Worm (Caenorhabditis elegans) whole organism, late embryonic: ENCODE measurements around the gene clec-134.

Experiments
- C38D4.7 ChIP-seq: fragments of 200-800 bp; sonication (Bioruptor generic); optimal IDR thresholded peaks from 2 replicates; lab custom pipeline; 2018; ENCODE audit warnings: mild to moderate bottlenecking, missing genetic modification characterization, moderate library complexity, missing compliant biosample characterization
- ceh-19 ChIP-seq: fragments of 200-800 bp; sonication (Bioruptor generic); optimal IDR thresholded peaks from 2 replicates; lab custom pipeline; 2018; ENCODE audit warnings: mild to moderate bottlenecking, missing genetic modification characterization, missing compliant biosample characterization
- ceh-24 ChIP-seq: sonication (generic microtip); optimal IDR thresholded peaks from 2 replicates; lab custom pipeline; 2016; ENCODE audit warnings: mild to moderate bottlenecking, missing genetic modification characterization, missing compliant biosample characterization
- elt-2 ChIP-seq: sonication (generic microtip); optimal IDR thresholded peaks from 2 replicates; lab custom pipeline; 2016; ENCODE audit warnings: missing genetic modification reagents, missing genetic modification characterization, missing compliant biosample characterization
- ets-4 ChIP-seq: sonication (generic microtip); optimal IDR thresholded peaks from 2 replicates; lab custom pipeline; 2016; ENCODE audit warnings: missing genetic modification characterization, missing compliant biosample characterization
- fkh-6 ChIP-seq: sonication (generic microtip); optimal IDR thresholded peaks from 2 replicates; lab custom pipeline; 2016; ENCODE audit warnings: missing genetic modification characterization, missing compliant biosample characterization
- madf-2 ChIP-seq: sonication (generic microtip); optimal IDR thresholded peaks from 2 replicates; lab custom pipeline; 2017; ENCODE audit warnings: missing genetic modification characterization, missing compliant biosample characterization
- mec-3 ChIP-seq: sonication (generic microtip); optimal IDR thresholded peaks from 2 replicates; lab custom pipeline; 2016; ENCODE audit warnings: borderline replicate concordance, missing genetic modification characterization, missing compliant biosample characterization
- nfya-1 ChIP-seq: sonication (generic microtip); optimal IDR thresholded peaks from 2 replicates; lab custom pipeline; 2017; ENCODE audit warnings: missing genetic modification characterization, mild to moderate bottlenecking, missing compliant biosample characterization, antibody characterized with exemption, moderate library complexity
- npax-4 ChIP-seq: sonication (generic microtip); optimal IDR thresholded peaks from 2 replicates; lab custom pipeline; 2016; ENCODE audit warnings: missing genetic modification characterization, missing compliant biosample characterization
- pag-3 ChIP-seq: sonication (generic microtip); optimal IDR thresholded peaks from 2 replicates; lab custom pipeline; 2016; ENCODE audit warnings: missing compliant biosample characterization, missing genetic modification characterization, borderline replicate concordance
- pha-4 ChIP-seq: fragments of 150-350 bp; optimal IDR thresholded peaks from 2 replicates; lab custom pipeline; 2018; ENCODE audit warnings: missing biosample characterization, missing genetic modification reagents, missing genetic modification characterization
- pqm-1 ChIP-seq: sonication (generic microtip); optimal IDR thresholded peaks from 2 replicates; lab custom pipeline; 2016; ENCODE audit warnings: missing genetic modification characterization, missing compliant biosample characterization
- sox-4 ChIP-seq: sonication (generic microtip); optimal IDR thresholded peaks from 2 replicates; lab custom pipeline; 2017; ENCODE audit warnings: mild to moderate bottlenecking, missing genetic modification characterization, inconsistent platforms, missing compliant biosample characterization

- TF ChIP-seq pag-3: no peak
- TF ChIP-seq sox-4 (tag; lab: Kevin White, UChicago): no peak
- no peak for TF ChIP-seq npax-4 (tag; lab: Kevin White, UChicago)
- TF ChIP-seq pha-4 (tag; lab: Kevin White, UChicago): no peak
- no peak for TF ChIP-seq ceh-19 (GFP tag; lab: Kevin White, UChicago)
- no peak for TF ChIP-seq pqm-1 (tag; lab: Kevin White, UChicago)
- no peak for TF ChIP-seq ets-4 (tag; lab: Kevin White, UChicago)
- TF ChIP-seq elt-2 (tag; lab: Kevin White, UChicago): no peak
- TF ChIP-seq mec-3 (tag; lab: Kevin White, UChicago): no peak
- no peak for TF ChIP-seq madf-2 (tag; lab: Kevin White, UChicago)
- no peak for TF ChIP-seq nfya-1 (tag; lab: Kevin White, UChicago)
- no peak for TF ChIP-seq fkh-6 (tag; lab: Kevin White, UChicago)
- no peak for TF ChIP-seq C38D4.7 (GFP tag; lab: Kevin White, UChicago)
- TF ChIP-seq ceh-24 (tag; lab: Kevin White, UChicago): no peak
Measured at ce11 chrII:3561561-3561960, 18.3 kb upstream of the clec-134 start, which contains the start of gene W10G11.2.
